Worm (Caenorhabditis elegans) whole organism, mixed stage, embryonic: ENCODE results near the gene B0228.6.

Source experiments
- lsy-2 ChIP-seq: fragments of 150-350 bp; optimal IDR thresholded peaks from 2 replicates; lab custom pipeline; 2014; ENCODE audit warnings: missing biosample characterization, missing genetic modification characterization
- nhr-237 ChIP-seq: fragments of 150-350 bp; optimal IDR thresholded peaks from 2 replicates; lab custom pipeline; 2014; ENCODE audit warnings: missing biosample characterization, missing genetic modification characterization
- nhr-76 ChIP-seq: sonication (generic microtip); optimal IDR thresholded peaks from 2 replicates; lab custom pipeline; 2017; ENCODE audit warnings: missing biosample characterization, missing genetic modification characterization
- unc-62 ChIP-seq: fragments of 150-350 bp; optimal IDR thresholded peaks from 2 replicates; lab custom pipeline; 2014; ENCODE audit warnings: missing biosample characterization, missing genetic modification reagents, missing genetic modification characterization
- ztf-11 ChIP-seq: fragments of 150-350 bp; optimal IDR thresholded peaks from 2 replicates; lab custom pipeline; 2014; ENCODE audit warnings: missing biosample characterization, missing genetic modification characterization

DNA sequence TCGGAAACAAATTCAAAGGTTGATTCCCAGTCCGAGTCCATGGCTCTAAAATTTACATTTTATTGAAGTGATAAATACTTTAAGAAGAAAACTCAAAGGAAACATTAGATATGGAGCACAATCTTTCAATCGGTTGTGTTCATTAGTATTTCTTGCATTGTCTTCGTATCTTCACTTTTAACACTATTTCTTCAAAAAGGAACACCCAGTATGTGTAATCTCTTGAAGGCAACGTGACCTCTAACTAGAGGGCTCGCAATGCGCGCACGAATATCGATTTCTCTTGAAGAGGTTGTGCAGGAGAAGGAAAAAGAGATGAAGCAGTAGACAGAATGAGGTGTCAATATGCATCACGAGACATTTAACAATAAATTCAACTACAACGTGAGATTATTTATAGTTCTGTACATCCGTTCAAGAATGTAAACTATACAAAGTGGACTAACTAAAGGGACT lies at the start of gene B0228.6, which contains the start of gene B0228.1:
- TF ChIP-seq ztf-11 (tag; lab: Kevin White, UChicago) (no peak), unc-62 (GFP tag; lab: Kevin White, UChicago) (no peak), nhr-76 (tag; lab: Kevin White, UChicago) (no peak), nhr-237 (no peak), lsy-2 (tag; lab: Kevin White, UChicago) (no peak)
